Worm (Caenorhabditis elegans): ENCODE data around the gene F10E9.4.

F10E9.4 gene

DNA sequence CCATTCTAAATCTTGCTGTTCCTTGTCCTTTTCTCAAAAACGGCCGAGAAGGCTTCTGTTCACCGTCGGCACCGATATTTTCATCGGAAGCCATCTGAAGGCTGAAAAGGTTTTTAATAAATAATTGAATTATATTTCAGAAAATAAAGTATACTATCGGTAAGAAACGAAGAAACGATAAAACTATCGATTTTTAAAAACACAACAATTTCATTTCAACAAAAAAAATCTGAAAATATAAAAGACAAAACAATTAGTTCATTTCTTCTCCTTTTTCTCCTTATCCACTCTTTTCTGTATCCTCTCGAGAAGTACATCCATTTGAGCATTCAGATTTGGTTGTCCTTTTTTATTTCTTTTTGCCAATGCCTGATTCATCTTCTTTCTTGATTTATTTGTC lies 10.2 kb downstream of the F10E9.4 start, which contains the start of gene sas-4 (continued):
- TF ChIP-seq spr-3 (GFP tag; optimal IDR thresholded peaks at IDR 0.05): no peak

DNA sequence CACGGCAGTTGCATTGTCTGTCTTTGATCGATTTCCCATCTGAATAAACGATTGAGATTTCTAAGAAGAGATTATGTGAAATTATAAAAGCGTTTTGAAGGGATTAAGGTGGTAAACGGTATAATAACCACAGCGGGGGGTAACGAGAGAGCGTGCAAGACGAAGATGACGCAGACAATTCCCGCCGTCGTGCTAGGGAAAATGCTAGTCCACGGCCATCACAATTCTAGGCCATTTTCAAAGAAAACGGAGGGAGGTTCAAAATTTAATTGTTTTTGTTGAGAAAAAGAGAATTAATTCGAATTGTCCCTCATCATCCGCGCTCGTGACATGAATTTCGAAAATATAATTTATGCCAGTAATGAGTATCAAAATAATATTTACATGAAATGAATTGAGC lies 10.8 kb downstream of the F10E9.4 start, which contains the start of gene F10E9.11:
Gene F10E9.11, minus strand, starts transcription at position 161 of the 400 bp plus-strand sequence.
- TF ChIP-seq T26A8.4 (GFP tag; IDR thresholded peaks at IDR 0.05) (peak; percentile 45; the same call in 1 of the 2 replicates), T20F7.1 (GFP tag; optimal IDR thresholded peaks at IDR 0.05) (peak; percentile 36), ceh-32 (tag; optimal IDR thresholded peaks at IDR 0.05; ENCODE audit: poor library complexity) (no peak), Y105C5A.15 (GFP tag; IDR thresholded peaks at IDR 0.05) (no peak), ctbp-1 (GFP tag; IDR thresholded peaks at IDR 0.05) (no peak), nhr-42 (GFP tag; IDR thresholded peaks at IDR 0.05) (no peak), ceh-28 (tag; optimal IDR thresholded peaks at IDR 0.05) (no peak), saeg-2 (GFP tag; IDR thresholded peaks at IDR 0.05) (no peak), ceh-20 (GFP tag; IDR thresholded peaks at IDR 0.05) (peak; percentile 26; the same call in 1 of the 2 replicates), Y75B8A.6 (GFP tag; IDR thresholded peaks at IDR 0.05) (no peak), nhr-76 (tag; optimal IDR thresholded peaks at IDR 0.05) (no peak), nhr-25 (tag; optimal IDR thresholded peaks at IDR 0.05; ENCODE audit: borderline replicate concordance, insufficient read depth) (peak; percentile 15), snpc-4 (tag; optimal IDR thresholded peaks at IDR 0.05) (no peak), hlh-11 (tag; optimal IDR thresholded peaks at IDR 0.05) (no peak), pha-4 (GFP tag; IDR thresholded peaks at IDR 0.05) (no peak), pha-4 (tag; optimal IDR thresholded peaks at IDR 0.05) (peak; percentile 18), hif-1 (tag; optimal IDR thresholded peaks at IDR 0.05) (peak in 1 of 2 experiments; percentile 87), set-16 (GFP tag; IDR thresholded peaks at IDR 0.05) (no peak), unc-130 (GFP tag; optimal IDR thresholded peaks at IDR 0.05) (peak; percentile 96), arid-1 (GFP tag; conservative IDR thresholded peaks at IDR 0.05) (peak; percentile 73; the same call in 1 of the 2 replicates), snpc-1.2 (GFP tag; IDR thresholded peaks at IDR 0.05) (0 out of 2 replicates have a peak, but pooled peaks have one; percentile 53), ces-1 (GFP tag; optimal IDR thresholded peaks at IDR 0.05) (no peak), ceh-44 (GFP tag; IDR thresholded peaks at IDR 0.05) (peak; percentile 48; the same call in 1 of the 2 replicates), dve-1 (tag; optimal IDR thresholded peaks at IDR 0.05; ENCODE audit: insufficient read depth) (peak; percentile 72), lsy-2 (tag; optimal IDR thresholded peaks at IDR 0.05) (peak; percentile 28 to 88), zfp-2 (tag; optimal IDR thresholded peaks at IDR 0.05) (no peak), mep-1 (tag; optimal IDR thresholded peaks at IDR 0.05) (peak; percentile 58), mes-2 (tag; optimal IDR thresholded peaks at IDR 0.05; ENCODE audit: poor library complexity, severe bottlenecking) (peak; percentile 98), jun-1 (tag; optimal IDR thresholded peaks at IDR 0.05) (no peak), nhr-10 (tag; optimal IDR thresholded peaks at IDR 0.05) (no peak), lim-7 (GFP tag; IDR thresholded peaks at IDR 0.05) (no peak), ztf-11 (tag; optimal IDR thresholded peaks at IDR 0.05) (no peak), egl-43 (GFP tag; IDR thresholded peaks at IDR 0.05) (no peak), mxl-3 (GFP tag; optimal IDR thresholded peaks at IDR 0.05) (peak; percentile 64), attf-4 (tag; optimal IDR thresholded peaks at IDR 0.05) (no peak), skn-1 (tag; optimal IDR thresholded peaks at IDR 0.05) (no peak), F44E2.7 (GFP tag; IDR thresholded peaks at IDR 0.05) (no peak), dmd-8 (GFP tag; IDR thresholded peaks at IDR 0.05) (no peak), daf-16 (GFP tag; optimal IDR thresholded peaks at IDR 0.05) (no peak), daf-16 (tag; optimal IDR thresholded peaks at IDR 0.05) (no peak), ceh-62 (tag; optimal IDR thresholded peaks at IDR 0.05) (no peak), zip-2 (tag; optimal IDR thresholded peaks at IDR 0.05) (no peak), pqm-1 (tag; optimal IDR thresholded peaks at IDR 0.05) (no peak), lin-13 (GFP tag; optimal IDR thresholded peaks at IDR 0.05) (peak; percentile 22), ztf-7 (tag; optimal IDR thresholded peaks at IDR 0.05) (no peak), daf-8 (GFP tag; IDR thresholded peaks at IDR 0.05) (no peak), D1046.2 (GFP tag; IDR thresholded peaks at IDR 0.05) (no peak; the same call in 1 of the 2 replicates), hmg-1.1 (GFP tag; IDR thresholded peaks at IDR 0.05) (peak; percentile 63), daf-19 (GFP tag; conservative IDR thresholded peaks at IDR 0.05) (0 out of 2 replicates have a peak, but pooled peaks have one; percentile 16)

Data from whole organism, L4 larva.